Worm (Caenorhabditis elegans): ENCODE results near the gene F13E9.13.

ce11 chrIV:10858300-10859016, 22.9 kb upstream of the F13E9.13 start, which contains the start of the genes T11G6.2 and hars-1:
- TF ChIP-seq tbx-2 (tag; optimal IDR thresholded peaks at IDR 0.05) (no peak), zag-1 (tag; optimal IDR thresholded peaks at IDR 0.05) (no peak), unc-62 (GFP tag; optimal IDR thresholded peaks at IDR 0.05) (no peak), unc-130 (tag; optimal IDR thresholded peaks at IDR 0.05) (no peak), ztf-11 (tag; optimal IDR thresholded peaks at IDR 0.05) (no peak), mef-2 (tag; optimal IDR thresholded peaks at IDR 0.05) (no peak), mdl-1 (tag; optimal IDR thresholded peaks at IDR 0.05) (peak in 1 of 2 experiments; percentile 61), irx-1 (tag; optimal IDR thresholded peaks at IDR 0.05) (no peak), zip-4 (GFP tag; optimal IDR thresholded peaks at IDR 0.05) (no peak)
